Worm (Caenorhabditis elegans): Measurements from ENCODE around the gene Y67D2.2.
A peak's percentile ranks its signal among the peaks of the same experiment; 100 is the strongest.

The Y67D2.2 gene

DNA sequence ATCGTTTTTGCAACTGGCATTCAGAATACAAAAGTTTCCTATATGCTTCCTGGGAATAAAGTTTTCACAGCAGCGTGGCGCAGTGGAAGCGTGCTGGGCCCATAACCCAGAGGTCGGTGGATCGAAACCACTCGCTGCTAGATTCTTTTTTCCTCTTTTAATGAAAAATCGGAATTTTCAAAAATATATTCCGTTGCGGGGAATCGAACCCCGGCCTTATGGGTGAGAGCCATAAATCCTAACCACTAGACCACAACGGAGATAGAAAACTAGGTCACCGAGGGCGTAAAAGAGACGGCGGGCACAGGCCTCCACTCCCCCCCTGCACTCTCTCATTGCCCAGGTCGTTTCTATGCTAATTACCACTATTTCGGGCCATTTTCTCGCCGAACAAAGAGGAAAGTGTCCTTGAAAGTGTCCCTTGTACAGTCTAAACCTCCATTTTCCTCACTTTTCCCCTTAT, 45.9 kb downstream of the Y67D2.2 start, which contains the start of gene Y22D7AL.6:
Gene Y22D7AL.6, plus strand, starts transcription at position 413 of the 463 bp plus-strand sequence.
- TF ChIP-seq pha-4 (tag; optimal IDR thresholded peaks at IDR 0.05) = no peak
- TF ChIP-seq nhr-28 (tag; optimal IDR thresholded peaks at IDR 0.05) = no peak
- TF ChIP-seq mls-2 (tag; optimal IDR thresholded peaks at IDR 0.05) = peak; percentile 88
- no peak for TF ChIP-seq elt-1 (tag; optimal IDR thresholded peaks at IDR 0.05; ENCODE audit: borderline replicate concordance, insufficient read depth)
- TF ChIP-seq nhr-76 (tag; optimal IDR thresholded peaks at IDR 0.05) = no peak
- TF ChIP-seq ceh-43 (GFP tag; optimal IDR thresholded peaks at IDR 0.05) = peak; percentile 81
- no peak for TF ChIP-seq nhr-12 (tag; optimal IDR thresholded peaks at IDR 0.05)
- peak; percentile 86 for TF ChIP-seq sptf-1 (tag; optimal IDR thresholded peaks at IDR 0.05)
- TF ChIP-seq bed-3 (GFP tag; optimal IDR thresholded peaks at IDR 0.05) = peak; percentile 62
- no peak for TF ChIP-seq zip-8 (tag; optimal IDR thresholded peaks at IDR 0.05)
- peak; percentile 74 for TF ChIP-seq ham-2 (GFP tag; optimal IDR thresholded peaks at IDR 0.05)
- peak; percentile 87 for TF ChIP-seq ceh-83 (GFP tag; optimal IDR thresholded peaks at IDR 0.05)
- TF ChIP-seq sem-2 (GFP tag; optimal IDR thresholded peaks at IDR 0.05) = peak; percentile 72
- no peak for TF ChIP-seq lsy-2 (tag; optimal IDR thresholded peaks at IDR 0.05)
- no peak for TF ChIP-seq mab-5 (tag; optimal IDR thresholded peaks at IDR 0.05)
- no peak for TF ChIP-seq hlh-1 (tag; optimal IDR thresholded peaks at IDR 0.05)
- TF ChIP-seq lin-32 (GFP tag; optimal IDR thresholded peaks at IDR 0.05) = peak; percentile 45
- peak; percentile 41 for TF ChIP-seq cnd-1 (tag; optimal IDR thresholded peaks at IDR 0.05)
- TF ChIP-seq blmp-1 (tag; optimal IDR thresholded peaks at IDR 0.05) = peak; percentile 5
- TF ChIP-seq snpc-4 (tag; optimal IDR thresholded peaks at IDR 0.05) = no peak
- TF ChIP-seq unc-39 (tag; optimal IDR thresholded peaks at IDR 0.05) = no peak
- TF ChIP-seq nhr-2 (tag; optimal IDR thresholded peaks at IDR 0.05) = no peak
- peak; percentile 62 for TF ChIP-seq flh-1 (GFP tag; optimal IDR thresholded peaks at IDR 0.05)
- TF ChIP-seq M03D4.4 (tag; optimal IDR thresholded peaks at IDR 0.05) = peak; percentile 85
- TF ChIP-seq ceh-39 (tag; optimal IDR thresholded peaks at IDR 0.05) = no peak
- TF ChIP-seq nhr-237 (tag; optimal IDR thresholded peaks at IDR 0.05) = no peak
- peak; percentile 67 for TF ChIP-seq unc-120 (tag; optimal IDR thresholded peaks at IDR 0.05; ENCODE audit: poor library complexity, severe bottlenecking)
- peak; percentile 79 for TF ChIP-seq drap-1 (GFP tag; optimal IDR thresholded peaks at IDR 0.05)
- TF ChIP-seq ztf-11 (tag; optimal IDR thresholded peaks at IDR 0.05) = no peak
- peak; percentile 48 for TF ChIP-seq mep-1 (tag; optimal IDR thresholded peaks at IDR 0.05)
- peak; percentile 18 for TF ChIP-seq tbx-8 (GFP tag; optimal IDR thresholded peaks at IDR 0.05)
- peak; percentile 56 for TF ChIP-seq lin-13 (tag; optimal IDR thresholded peaks at IDR 0.05)
- TF ChIP-seq elt-3 (tag; optimal IDR thresholded peaks at IDR 0.05) = no peak
- TF ChIP-seq unc-62 (GFP tag; optimal IDR thresholded peaks at IDR 0.05) = no peak
- no peak for TF ChIP-seq ces-1 (GFP tag; optimal IDR thresholded peaks at IDR 0.05)

DNA sequence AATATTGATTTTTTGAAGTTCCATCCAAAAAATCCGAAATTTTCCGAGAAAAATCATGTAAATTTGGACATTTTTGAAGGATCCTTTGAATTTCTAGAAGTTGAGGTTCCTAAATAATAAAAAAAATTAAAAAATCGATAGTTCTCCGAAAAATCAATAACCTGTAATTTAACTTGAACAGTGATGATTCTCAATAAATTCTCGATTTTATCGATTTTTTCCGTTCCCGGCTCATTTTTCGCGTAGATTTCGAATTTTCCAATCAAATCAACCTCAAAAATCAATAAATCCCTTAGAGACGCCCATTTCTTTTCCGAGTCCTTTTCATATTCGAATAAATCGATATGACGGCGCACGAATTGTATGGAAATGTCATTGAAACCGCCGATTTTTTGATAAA, 49.1 kb downstream of the Y67D2.2 start:
- TF ChIP-seq M03D4.4 (tag; optimal IDR thresholded peaks at IDR 0.05) = no peak
- no peak for TF ChIP-seq bed-3 (GFP tag; optimal IDR thresholded peaks at IDR 0.05)

- no peak for TF ChIP-seq ceh-39 (tag; optimal IDR thresholded peaks at IDR 0.05)
- no peak for TF ChIP-seq snpc-4 (tag; optimal IDR thresholded peaks at IDR 0.05)
- TF ChIP-seq ham-2 (GFP tag; optimal IDR thresholded peaks at IDR 0.05) = no peak
- no peak for TF ChIP-seq drap-1 (GFP tag; optimal IDR thresholded peaks at IDR 0.05)
- no peak for TF ChIP-seq lin-32 (GFP tag; optimal IDR thresholded peaks at IDR 0.05)
- no peak for TF ChIP-seq cnd-1 (tag; optimal IDR thresholded peaks at IDR 0.05)
- no peak for TF ChIP-seq tbx-8 (GFP tag; optimal IDR thresholded peaks at IDR 0.05)
- no peak for TF ChIP-seq unc-120 (tag; optimal IDR thresholded peaks at IDR 0.05; ENCODE audit: poor library complexity, severe bottlenecking)
- no peak for TF ChIP-seq ces-1 (GFP tag; optimal IDR thresholded peaks at IDR 0.05)
- TF ChIP-seq ztf-11 (tag; optimal IDR thresholded peaks at IDR 0.05) = no peak
- no peak for TF ChIP-seq lsy-2 (tag; optimal IDR thresholded peaks at IDR 0.05)
- TF ChIP-seq elt-3 (tag; optimal IDR thresholded peaks at IDR 0.05) = no peak
- no peak for TF ChIP-seq unc-39 (tag; optimal IDR thresholded peaks at IDR 0.05)
- TF ChIP-seq sem-2 (GFP tag; optimal IDR thresholded peaks at IDR 0.05) = no peak
Measured at ce11 chrIII:1610938-1611337, 52.3 kb downstream of the Y67D2.2 start.
